Worm (Caenorhabditis elegans): ENCODE measurements around the gene nra-1.

DNA sequence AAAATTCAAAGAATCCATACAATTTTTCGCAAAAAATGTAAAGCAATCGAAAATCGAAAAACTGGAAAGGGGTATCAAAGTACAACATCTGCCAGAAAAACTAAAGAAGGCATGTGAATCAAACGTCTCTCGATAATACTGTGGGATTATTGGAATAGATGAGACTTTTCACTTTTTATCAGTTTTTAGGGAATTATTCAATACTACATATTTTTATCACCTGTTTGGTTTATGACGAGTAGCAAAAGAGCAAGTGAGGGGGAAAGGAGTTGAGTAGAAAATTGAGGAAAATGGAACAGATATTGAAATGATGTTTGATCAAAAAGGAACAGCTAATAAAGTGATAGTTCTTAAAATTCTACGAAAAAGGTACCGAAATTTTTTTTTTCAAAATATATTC is 9.1 kb upstream of the nra-1 start:
- TF ChIP-seq pha-4 (tag; optimal IDR thresholded peaks at IDR 0.05) (no peak), unc-86 (tag; optimal IDR thresholded peaks at IDR 0.05) (no peak), K02D7.2 (tag; optimal IDR thresholded peaks at IDR 0.05) (no peak), fkh-10 (GFP tag; optimal IDR thresholded peaks at IDR 0.05) (no peak), hlh-6 (tag; optimal IDR thresholded peaks at IDR 0.05) (no peak), gmeb-2 (tag; optimal IDR thresholded peaks at IDR 0.05) (no peak), ceh-9 (tag; optimal IDR thresholded peaks at IDR 0.05) (no peak), ets-4 (tag; optimal IDR thresholded peaks at IDR 0.05) (no peak)

All from whole organism, late embryonic.